Fruit fly (Drosophila melanogaster) whole organism, embryonic: Measurements from ENCODE around the gene Desat2.

ENCODE experiments used
- CG10431 ChIP-seq: fragments of 200-800 bp; sonication (Bioruptor generic); optimal IDR thresholded peaks from 3 replicates; lab custom pipeline; 2018; ENCODE audit warnings: missing biosample characterization, mild to moderate bottlenecking, missing genetic modification characterization
- CG11695 ChIP-seq: fragments of 200-800 bp; sonication (Bioruptor generic); IDR thresholded peaks from 3 replicates; pipeline ENCODE4 v1.3.6; 2022; ENCODE audit warnings: missing biosample characterization, missing genetic modification characterization
- CG12236 ChIP-seq: fragments of 200-800 bp; sonication (Bioruptor generic); optimal IDR thresholded peaks from 2 replicates; lab custom pipeline; 2016; ENCODE audit warnings: missing biosample characterization, missing genetic modification characterization
- CG12769 ChIP-seq: fragments of 200-800 bp; sonication (Bioruptor generic); optimal IDR thresholded peaks from 2 replicates; lab custom pipeline; 2019; ENCODE audit warnings: missing biosample characterization, mild to moderate bottlenecking, missing genetic modification characterization, moderate library complexity
- CG17912 ChIP-seq: fragments of 200-800 bp; sonication (Bioruptor generic); optimal IDR thresholded peaks from 2 replicates; lab custom pipeline; 2018; ENCODE audit warnings: missing biosample characterization, mild to moderate bottlenecking, missing genetic modification characterization
- CG3163 ChIP-seq: fragments of 200-800 bp; sonication (Bioruptor generic); optimal IDR thresholded peaks from 3 replicates; lab custom pipeline; 2016; ENCODE audit warnings: missing biosample characterization, missing genetic modification characterization
- CG32532 ChIP-seq: fragments of 200-800 bp; sonication (Bioruptor generic); IDR thresholded peaks from 2 replicates; pipeline ENCODE4 v1.3.6; 2022; ENCODE audit warnings: missing biosample characterization, missing genetic modification characterization
- CG3281 ChIP-seq: fragments of 200-800 bp; sonication (Bioruptor generic); optimal IDR thresholded peaks from 3 replicates; lab custom pipeline; 2017; ENCODE audit warnings: missing biosample characterization, mild to moderate bottlenecking, missing genetic modification characterization
- CG4282 ChIP-seq: fragments of 200-800 bp; sonication (Bioruptor generic); optimal IDR thresholded peaks from 2 replicates; lab custom pipeline; 2016; ENCODE audit warnings: missing biosample characterization, missing genetic modification characterization
- CG4360 ChIP-seq: fragments of 200-800 bp; sonication (Bioruptor generic); IDR thresholded peaks from 2 replicates; pipeline ENCODE4 v1.3.6; 2022; ENCODE audit warnings: missing biosample characterization, missing genetic modification characterization
- CG6254 ChIP-seq: fragments of 200-800 bp; sonication (Bioruptor generic); optimal IDR thresholded peaks from 3 replicates; lab custom pipeline; 2017; ENCODE audit warnings: mild to moderate bottlenecking, missing biosample characterization, missing genetic modification reagents, missing genetic modification characterization
- CG6683 ChIP-seq: fragments of 200-800 bp; sonication (Bioruptor generic); optimal IDR thresholded peaks from 2 replicates; lab custom pipeline; 2017; ENCODE audit warnings: missing biosample characterization, mild to moderate bottlenecking, missing genetic modification characterization, missing genetic modification reagents
- CG8290 ChIP-seq, 3 experiments: fragments of 200-800 bp; sonication (Bioruptor generic); optimal IDR thresholded peaks; 2 replicates each; lab custom pipeline; 2016 to 2019; ENCODE audit warnings: missing biosample characterization in 3 of 3, missing genetic modification characterization in 3 of 3, mild to moderate bottlenecking in 2 of 3, moderate library complexity in 1 of 3
- CTCF ChIP-seq: fragments of 200-800 bp; sonication (Bioruptor generic); optimal IDR thresholded peaks from 2 replicates; lab custom pipeline; 2017; ENCODE audit warnings: missing biosample characterization, mild to moderate bottlenecking, missing genetic modification characterization, moderate library complexity
- Dll ChIP-seq: fragments of 200-800 bp; sonication (Bioruptor generic); IDR thresholded peaks from 4 replicates; pipeline ENCODE4 v1.3.6; 2022; ENCODE audit warnings: missing biosample characterization, missing genetic modification characterization; ENCODE audit not compliant: partially characterized antibody
- Dp ChIP-seq: fragments of 200-800 bp; sonication (Bioruptor generic); optimal IDR thresholded peaks from 2 replicates; lab custom pipeline; 2018; ENCODE audit warnings: missing biosample characterization, mild to moderate bottlenecking, missing genetic modification characterization, moderate library complexity
- Drgx ChIP-seq: fragments of 200-800 bp; sonication (Bioruptor generic); IDR thresholded peaks from 2 replicates; pipeline ENCODE4 v1.3.6; 2022; ENCODE audit warnings: missing biosample characterization, missing genetic modification characterization
- Fer1 ChIP-seq: fragments of 200-800 bp; sonication (Bioruptor generic); optimal IDR thresholded peaks from 2 replicates; lab custom pipeline; 2017; ENCODE audit warnings: missing biosample characterization, mild to moderate bottlenecking, missing genetic modification characterization
- GATAe ChIP-seq: fragments of 200-800 bp; sonication (Bioruptor generic); conservative IDR thresholded peaks from 2 replicates; pipeline ENCODE4 v1.3.6; 2022; ENCODE audit warnings: missing biosample characterization, missing genetic modification characterization
- H2.0 ChIP-seq: fragments of 200-800 bp; sonication (Bioruptor generic); IDR thresholded peaks from 2 replicates; pipeline ENCODE4 v1.3.6; 2022; ENCODE audit warnings: missing biosample characterization, missing genetic modification characterization
- HmgD ChIP-seq: fragments of 200-800 bp; sonication (Bioruptor generic); optimal IDR thresholded peaks from 3 replicates; lab custom pipeline; 2016; ENCODE audit warnings: missing biosample characterization, missing genetic modification characterization
- HmgZ ChIP-seq: fragments of 200-800 bp; sonication (Bioruptor generic); optimal IDR thresholded peaks from 2 replicates; lab custom pipeline; 2018; ENCODE audit warnings: missing biosample characterization, mild to moderate bottlenecking, missing genetic modification characterization
- MBD-R2 ChIP-seq: fragments of 200-800 bp; sonication (Bioruptor generic); IDR thresholded peaks from 2 replicates; pipeline ENCODE4 v1.3.6; 2022; ENCODE audit warnings: missing biosample characterization, missing genetic modification characterization
- Mes4 ChIP-seq: fragments of 200-800 bp; sonication (Bioruptor generic); optimal IDR thresholded peaks from 2 replicates; lab custom pipeline; 2016; ENCODE audit warnings: missing biosample characterization, missing genetic modification characterization
- NC2α ChIP-seq: fragments of 200-800 bp; sonication (Bioruptor generic); optimal IDR thresholded peaks from 2 replicates; lab custom pipeline; 2016; ENCODE audit warnings: missing biosample characterization, missing genetic modification characterization
- Oaz ChIP-seq: fragments of 200-800 bp; sonication (Bioruptor generic); IDR thresholded peaks from 2 replicates; pipeline ENCODE4 v1.3.6; 2022; ENCODE audit warnings: missing biosample characterization, missing genetic modification characterization
- PHDP ChIP-seq: fragments of 200-800 bp; sonication (Bioruptor generic); optimal IDR thresholded peaks from 3 replicates; lab custom pipeline; 2018; ENCODE audit warnings: missing biosample characterization, mild to moderate bottlenecking, missing genetic modification characterization, moderate library complexity
- Vsx1 ChIP-seq: fragments of 200-800 bp; sonication (Bioruptor generic); optimal IDR thresholded peaks from 2 replicates; lab custom pipeline; 2017; ENCODE audit warnings: missing biosample characterization, mild to moderate bottlenecking, missing genetic modification characterization, missing genetic modification reagents
- Xbp1 ChIP-seq: fragments of 200-800 bp; sonication (Bioruptor generic); optimal IDR thresholded peaks from 3 replicates; lab custom pipeline; 2016; ENCODE audit warnings: missing biosample characterization, mild to moderate bottlenecking, missing genetic modification characterization
- amos ChIP-seq: fragments of 200-800 bp; sonication (Bioruptor generic); IDR thresholded peaks from 2 replicates; pipeline ENCODE4 v1.3.6; 2022; ENCODE audit warnings: missing biosample characterization, missing genetic modification characterization; ENCODE audit not compliant: partially characterized antibody
- br ChIP-seq: fragments of >200 bp; optimal IDR thresholded peaks from 2 replicates; lab custom pipeline; 2017
- ci ChIP-seq: fragments of 200-800 bp; sonication (Bioruptor generic); IDR thresholded peaks from 3 replicates; pipeline ENCODE4 v1.3.6; 2022; ENCODE audit warnings: missing biosample characterization, missing genetic modification characterization
- crc ChIP-seq: fragments of 200-800 bp; sonication (Bioruptor generic); optimal IDR thresholded peaks from 2 replicates; lab custom pipeline; 2016; ENCODE audit warnings: missing biosample characterization, missing genetic modification characterization
- crp ChIP-seq, 2 experiments: fragments of 200-800 bp; sonication (Bioruptor generic); optimal IDR thresholded peaks; 2 replicates in 1 of 2; 3 replicates in 1 of 2; lab custom pipeline; 2017; ENCODE audit warnings: missing biosample characterization in 2 of 2, missing genetic modification characterization in 2 of 2, mild to moderate bottlenecking in 1 of 2, moderate library complexity in 1 of 2
- dmrt99B ChIP-seq: fragments of 200-800 bp; sonication (Bioruptor generic); optimal IDR thresholded peaks from 2 replicates; lab custom pipeline; 2018; ENCODE audit warnings: missing biosample characterization, mild to moderate bottlenecking, missing genetic modification characterization, moderate library complexity
- exex ChIP-seq: fragments of 200-800 bp; sonication (Bioruptor generic); optimal IDR thresholded peaks from 4 replicates; lab custom pipeline; 2018; ENCODE audit warnings: missing biosample characterization, mild to moderate bottlenecking, missing genetic modification characterization, moderate library complexity
- eyg ChIP-seq: fragments of 200-800 bp; sonication (Bioruptor generic); optimal IDR thresholded peaks from 3 replicates; lab custom pipeline; 2016; ENCODE audit warnings: missing biosample characterization, missing genetic modification characterization
- her ChIP-seq: fragments of 200-800 bp; sonication (Bioruptor generic); optimal IDR thresholded peaks from 2 replicates; lab custom pipeline; 2016; ENCODE audit warnings: missing biosample characterization, missing genetic modification characterization
- pho ChIP-seq: fragments of 200-800 bp; sonication (Bioruptor generic); optimal IDR thresholded peaks from 2 replicates; lab custom pipeline; 2016; ENCODE audit warnings: missing biosample characterization, missing genetic modification characterization
- prd ChIP-seq, 3 experiments: fragments of >200 bp in 2 of 3; fragments of 200-800 bp in 1 of 3; sonication (Bioruptor generic) in 1 of 3; optimal IDR thresholded peaks in 2 of 3; IDR thresholded peaks in 1 of 3; 2 replicates in 2 of 3; 3 replicates in 1 of 3; pipeline versions ENCODE4 v1.3.6 to Lab custom; 2017 to 2022; ENCODE audit warnings: missing biosample characterization in 1 of 3, missing genetic modification characterization in 1 of 3
- sim ChIP-seq: fragments of 200-800 bp; sonication (Bioruptor generic); IDR thresholded peaks from 2 replicates; pipeline ENCODE4 v1.3.6; 2022; ENCODE audit warnings: missing biosample characterization, missing genetic modification characterization
- sisA ChIP-seq: fragments of 200-800 bp; sonication (Bioruptor generic); IDR thresholded peaks from 2 replicates; pipeline ENCODE4 v1.3.6; 2022; ENCODE audit warnings: missing biosample characterization, missing genetic modification characterization
- sqz ChIP-seq: fragments of 200-800 bp; sonication (Bioruptor generic); optimal IDR thresholded peaks from 3 replicates; lab custom pipeline; 2018; ENCODE audit warnings: missing biosample characterization, mild to moderate bottlenecking, missing genetic modification characterization
- ssp ChIP-seq: fragments of 200-800 bp; sonication (Bioruptor generic); IDR thresholded peaks from 2 replicates; pipeline ENCODE4 v1.3.6; 2022; ENCODE audit warnings: missing biosample characterization, missing genetic modification characterization
- tll ChIP-seq, 2 experiments: fragments of 200-800 bp in 1 of 2; fragments of >200 bp in 1 of 2; sonication (Bioruptor generic) in 1 of 2; optimal IDR thresholded peaks; 2 replicates each; lab custom pipeline; 2017 to 2019; ENCODE audit warnings: missing biosample characterization in 2 of 2, missing genetic modification characterization in 2 of 2, mild to moderate bottlenecking in 1 of 2, moderate library complexity in 1 of 2
- tna ChIP-seq: fragments of 200-800 bp; sonication (Bioruptor generic); IDR thresholded peaks from 2 replicates; pipeline ENCODE4 v1.3.6; 2022; ENCODE audit warnings: missing biosample characterization, missing genetic modification characterization; ENCODE audit not compliant: partially characterized antibody
- toy ChIP-seq: fragments of 200-800 bp; sonication (Bioruptor generic); IDR thresholded peaks from 2 replicates; pipeline ENCODE4 v1.3.6; 2022; ENCODE audit warnings: missing biosample characterization, missing genetic modification characterization
- unpg ChIP-seq: fragments of 200-800 bp; sonication (Bioruptor generic); optimal IDR thresholded peaks from 3 replicates; lab custom pipeline; 2018; ENCODE audit warnings: missing biosample characterization, mild to moderate bottlenecking, missing genetic modification characterization, moderate library complexity
- zen ChIP-seq: fragments of 200-800 bp; sonication (Bioruptor generic); optimal IDR thresholded peaks from 3 replicates; lab custom pipeline; 2018; ENCODE audit warnings: missing biosample characterization, mild to moderate bottlenecking, missing genetic modification characterization, moderate library complexity

The Desat2 gene

dm6 chr3R:12401672-12402296, 34.3 kb upstream of the Desat2 start, which contains the start of gene DNAlig3 (continued):
- TF ChIP-seq unpg (GFP tag; lab: Kevin White, UChicago) (no peak), Fer1 (GFP tag; lab: Kevin White, UChicago) (peak; percentile 21), ci (GFP tag; lab: Robert Waterston, UW) (peak; percentile 49; the same call in 1 of the 3 replicates), tll (GFP tag; optimal IDR thresholded peaks at IDR 0.05; lab: Kevin White, UChicago) (peak in 1 of 2 experiments; percentile 62), Dll (GFP tag; lab: Robert Waterston, UW) (peak; percentile 73), Xbp1 (no peak), sisA (GFP tag; lab: Robert Waterston, UW) (no peak), zen (tag; lab: Kevin White, UChicago) (peak; percentile 17), CG12769 (tag; lab: Kevin White, UChicago) (peak; percentile 83), Dp (peak; percentile 86), MBD-R2 (GFP tag; lab: Robert Waterston, UW) (peak; percentile 76), CG12236 (no peak), CG8290 (GFP tag; optimal IDR thresholded peaks at IDR 0.05; lab: Kevin White, UChicago) (no peak), CG8290 (tag; optimal IDR thresholded peaks at IDR 0.05; lab: Kevin White, UChicago) (peak in 1 of 2 experiments; percentile 40), HmgZ (tag; lab: Kevin White, UChicago) (no peak), CG10431 (GFP tag; lab: Kevin White, UChicago) (no peak), CG4360 (GFP tag; lab: Robert Waterston, UW) (no peak), amos (peak; percentile 52; the same call in 1 of the 2 replicates), pho (GFP tag; lab: Kevin White, UChicago) (no peak), GATAe (GFP tag; lab: Robert Waterston, UW) (no peak), CG6683 (GFP tag; lab: Kevin White, UChicago) (peak; percentile 8), CTCF (peak; percentile 45), CG17912 (GFP tag; lab: Kevin White, UChicago) (no peak), tna (GFP tag; lab: Robert Waterston, UW) (0 out of 2 replicates have a peak, but pooled peaks have one; percentile 25), H2.0 (GFP tag; lab: Robert Waterston, UW) (no peak), crp (GFP tag; optimal IDR thresholded peaks at IDR 0.05; lab: Kevin White, UChicago) (peak; percentile 33 to 93), sqz (GFP tag; lab: Kevin White, UChicago) (no peak)

dm6 chr3R:12402935-12403334, 33.1 kb upstream of the Desat2 start:
- TF ChIP-seq PHDP (tag; lab: Kevin White, UChicago), result peak; percentile 99
- TF ChIP-seq sim (GFP tag; lab: Robert Waterston, UW), result peak; percentile 98
- TF ChIP-seq ssp (GFP tag; lab: Robert Waterston, UW), result peak; percentile 76
- peak; percentile 97 for TF ChIP-seq CG11695 (GFP tag; lab: Robert Waterston, UW)
- no peak for TF ChIP-seq br (lab: Kevin White, UChicago)
- peak; percentile 91 for TF ChIP-seq eyg (GFP tag; lab: Kevin White, UChicago)
- TF ChIP-seq CG3163 (GFP tag; lab: Kevin White, UChicago), result peak; percentile 75
- TF ChIP-seq CG4282, result peak; percentile 76
- peak; percentile 93 for TF ChIP-seq Mes4 (GFP tag; lab: Kevin White, UChicago)
- TF ChIP-seq her (GFP tag; lab: Kevin White, UChicago), result peak; percentile 90
- peak; percentile 92 for TF ChIP-seq Oaz (GFP tag; lab: Robert Waterston, UW)
- TF ChIP-seq dmrt99B (tag; lab: Kevin White, UChicago), result peak; percentile 100
- TF ChIP-seq CG32532 (GFP tag; lab: Robert Waterston, UW), result peak; percentile 96
- TF ChIP-seq toy, result peak; percentile 84
- peak; percentile 94 for TF ChIP-seq MBD-R2 (GFP tag; lab: Robert Waterston, UW)
- TF ChIP-seq HmgD (GFP tag; lab: Kevin White, UChicago), result peak; percentile 93
- TF ChIP-seq CG3281, result peak; percentile 97
- peak; percentile 98 for TF ChIP-seq CG6254 (GFP tag; lab: Kevin White, UChicago)
- peak; percentile 91 for TF ChIP-seq NC2α
- TF ChIP-seq exex (tag; lab: Kevin White, UChicago), result peak; percentile 92
- no peak for TF ChIP-seq prd (optimal IDR thresholded peaks at IDR 0.05; lab: Kevin White, UChicago)
- TF ChIP-seq prd (GFP tag; IDR thresholded peaks at IDR 0.05; lab: Robert Waterston, UW), result peak; percentile 97
- peak; percentile 93 for TF ChIP-seq Drgx (GFP tag; lab: Robert Waterston, UW)
- peak; percentile 92 for TF ChIP-seq Vsx1 (GFP tag; lab: Kevin White, UChicago)
- peak; percentile 91 for TF ChIP-seq crc (GFP tag; lab: Kevin White, UChicago)
